Worm (Caenorhabditis elegans): ENCODE data around the gene F22B7.9.

Gene F22B7.9

DNA sequence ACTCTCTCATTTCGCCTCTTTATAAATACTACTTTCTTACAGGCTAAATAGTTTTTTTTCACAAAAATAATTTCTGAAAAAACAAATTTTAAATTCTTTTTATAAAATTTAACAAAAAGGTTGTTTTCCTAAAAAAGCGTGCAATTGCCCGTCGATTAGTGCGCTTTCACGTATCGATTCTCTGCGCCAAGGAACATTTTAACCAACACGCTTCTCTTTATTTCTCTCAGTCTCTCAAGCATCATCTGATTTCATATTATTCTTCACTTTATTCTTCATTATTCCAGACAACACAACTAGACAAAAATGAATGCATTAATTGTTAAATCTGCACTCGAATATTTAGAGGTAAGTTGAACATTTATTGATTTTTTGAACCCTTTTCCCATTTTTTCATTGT lies 35.9 kb upstream of the F22B7.9 start, which contains the start of gene B0303.4 (continued):
- no peak for TF ChIP-seq F49E8.2 (tag; optimal IDR thresholded peaks at IDR 0.05; ENCODE audit: borderline replicate concordance)
- TF ChIP-seq nhr-41 (GFP tag; IDR thresholded peaks at IDR 0.05) = no peak
- TF ChIP-seq arid-1 (GFP tag; conservative IDR thresholded peaks at IDR 0.05) = no peak
- TF ChIP-seq pha-4 (GFP tag; IDR thresholded peaks at IDR 0.05) = no peak
- TF ChIP-seq pha-4 (tag; optimal IDR thresholded peaks at IDR 0.05) = peak; percentile 45
- TF ChIP-seq tag-97 (GFP tag; IDR thresholded peaks at IDR 0.05) = no peak
- no peak for TF ChIP-seq lin-13 (GFP tag; optimal IDR thresholded peaks at IDR 0.05)
- no peak for TF ChIP-seq mdt-29 (GFP tag; IDR thresholded peaks at IDR 0.05)
- TF ChIP-seq madf-9 (GFP tag; conservative IDR thresholded peaks at IDR 0.05) = no peak
- TF ChIP-seq ctbp-1 (GFP tag; IDR thresholded peaks at IDR 0.05) = no peak
- peak in 1 of 2 experiments; percentile 69 for TF ChIP-seq mdl-1 (tag; optimal IDR thresholded peaks at IDR 0.05)
- TF ChIP-seq snpc-4 (tag; optimal IDR thresholded peaks at IDR 0.05) = no peak
- TF ChIP-seq lin-38 (GFP tag; IDR thresholded peaks at IDR 0.05) = 0 out of 2 replicates have a peak, but pooled peaks have one; percentile 28
- no peak for TF ChIP-seq nhr-76 (tag; optimal IDR thresholded peaks at IDR 0.05)
- no peak for TF ChIP-seq spr-1 (tag; optimal IDR thresholded peaks at IDR 0.05)
- TF ChIP-seq lsy-2 (tag; optimal IDR thresholded peaks at IDR 0.05) = peak in 1 of 2 experiments; percentile 78
- 0 out of 2 replicates have a peak, but pooled peaks have one; percentile 34 for TF ChIP-seq hmg-1.1 (GFP tag; IDR thresholded peaks at IDR 0.05)
- no peak for TF ChIP-seq Y5F2A.4 (GFP tag; optimal IDR thresholded peaks at IDR 0.05)
- peak; percentile 82 for TF ChIP-seq mep-1 (tag; optimal IDR thresholded peaks at IDR 0.05)
- no peak for TF ChIP-seq F26F4.8 (GFP tag; conservative IDR thresholded peaks at IDR 0.05)
- TF ChIP-seq zfp-2 (tag; optimal IDR thresholded peaks at IDR 0.05) = no peak
- TF ChIP-seq ceh-20 (GFP tag; IDR thresholded peaks at IDR 0.05) = no peak
- TF ChIP-seq aha-1 (tag) = no peak
- no peak for TF ChIP-seq ztf-11 (tag; optimal IDR thresholded peaks at IDR 0.05)
- TF ChIP-seq dpl-1 (GFP tag; optimal IDR thresholded peaks at IDR 0.05) = peak; percentile 7
- no peak for TF ChIP-seq daf-19 (GFP tag; conservative IDR thresholded peaks at IDR 0.05)
- TF ChIP-seq nhr-28 (tag; optimal IDR thresholded peaks at IDR 0.05) = peak; percentile 65
- no peak for TF ChIP-seq ceh-62 (tag; optimal IDR thresholded peaks at IDR 0.05)
- no peak for TF ChIP-seq daf-16 (GFP tag; optimal IDR thresholded peaks at IDR 0.05)
- peak; percentile 46 for TF ChIP-seq daf-16 (tag; optimal IDR thresholded peaks at IDR 0.05)
- TF ChIP-seq spr-3 (GFP tag; optimal IDR thresholded peaks at IDR 0.05) = no peak
- no peak for TF ChIP-seq aly-2 (tag; optimal IDR thresholded peaks at IDR 0.05)
- no peak for TF ChIP-seq fos-1 (tag; optimal IDR thresholded peaks at IDR 0.05)

DNA sequence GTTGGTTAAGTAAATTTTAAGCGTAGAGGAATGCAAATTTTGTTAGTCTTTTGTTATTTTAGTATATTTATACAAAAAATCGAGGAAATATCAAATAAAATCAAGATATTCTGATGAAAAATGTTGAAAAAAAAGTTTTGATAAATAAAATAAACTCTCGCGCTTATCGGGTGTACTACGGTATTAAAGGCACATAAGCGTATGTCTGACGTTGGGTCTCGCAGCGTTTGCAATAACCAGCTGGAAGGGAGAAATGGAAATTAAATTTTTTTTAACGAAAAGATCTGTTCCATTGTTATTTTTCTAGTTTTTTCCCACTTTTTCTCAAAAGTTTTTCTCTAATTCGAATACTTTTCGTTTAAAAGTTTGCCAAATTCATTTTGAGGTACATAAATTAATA lies 35.4 kb upstream of the F22B7.9 start:
- TF ChIP-seq unc-130 (GFP tag; optimal IDR thresholded peaks at IDR 0.05) (peak; percentile 45), egl-43 (GFP tag; IDR thresholded peaks at IDR 0.05) (no peak), tag-97 (GFP tag; IDR thresholded peaks at IDR 0.05) (no peak)

DNA sequence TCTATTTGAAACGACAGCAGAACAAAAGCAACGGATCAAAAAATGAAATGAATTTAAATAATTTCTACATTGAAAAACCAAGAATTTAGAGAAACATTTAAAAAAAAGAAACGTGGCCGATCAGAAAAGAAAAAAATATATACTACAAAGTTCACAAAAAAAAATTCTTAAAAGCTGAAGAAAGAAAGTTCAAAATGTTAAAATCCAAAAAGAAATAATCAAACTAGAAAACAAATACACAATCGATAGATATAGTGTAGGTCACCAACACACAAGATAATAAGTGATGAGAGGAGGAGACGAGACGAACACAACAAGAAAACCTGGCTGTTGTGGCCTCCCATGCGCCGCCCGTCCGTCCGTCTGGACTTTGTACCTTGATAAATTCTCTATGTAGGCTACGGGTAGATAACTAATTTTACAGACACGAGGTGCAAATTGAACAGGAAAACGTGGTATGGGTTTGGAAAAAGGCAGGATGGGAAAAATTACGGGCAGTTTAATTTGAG lies 34.8 kb upstream of the F22B7.9 start, which contains the start of gene hadb-1:
Gene hadb-1 (minus strand): TSS at position 51 of the 509 bp plus-strand sequence.
- TF ChIP-seq hlh-30 (tag; optimal IDR thresholded peaks at IDR 0.05; ENCODE audit: insufficient read depth) (peak; percentile 81), lin-13 (GFP tag; optimal IDR thresholded peaks at IDR 0.05) (no peak), daf-16 (GFP tag; optimal IDR thresholded peaks at IDR 0.05) (no peak), daf-16 (tag; optimal IDR thresholded peaks at IDR 0.05) (peak; percentile 77), nhr-11 (tag; optimal IDR thresholded peaks at IDR 0.05) (peak; percentile 82), ceh-28 (tag; optimal IDR thresholded peaks at IDR 0.05) (peak; percentile 25), mxl-3 (GFP tag; optimal IDR thresholded peaks at IDR 0.05) (peak; percentile 89), dmd-8 (GFP tag; IDR thresholded peaks at IDR 0.05) (no peak), dve-1 (tag; optimal IDR thresholded peaks at IDR 0.05; ENCODE audit: insufficient read depth) (peak; percentile 71), skn-1 (tag; optimal IDR thresholded peaks at IDR 0.05) (no peak), mdt-29 (GFP tag; IDR thresholded peaks at IDR 0.05) (no peak), zfp-3 (GFP tag; conservative IDR thresholded peaks at IDR 0.05) (0 out of 2 replicates have a peak, but pooled peaks have one; percentile 7), lir-3 (tag; optimal IDR thresholded peaks at IDR 0.05) (no peak), mdl-1 (tag; optimal IDR thresholded peaks at IDR 0.05) (peak in 1 of 2 experiments; percentile 68), hlh-11 (tag; optimal IDR thresholded peaks at IDR 0.05) (peak; percentile 79), T20F7.1 (GFP tag; optimal IDR thresholded peaks at IDR 0.05) (peak; percentile 37), D1046.2 (GFP tag; IDR thresholded peaks at IDR 0.05) (no peak), madf-9 (GFP tag; conservative IDR thresholded peaks at IDR 0.05) (no peak), mep-1 (tag; optimal IDR thresholded peaks at IDR 0.05) (peak; percentile 65), nhr-28 (tag; optimal IDR thresholded peaks at IDR 0.05) (peak; percentile 96), tra-1 (GFP tag; IDR thresholded peaks at IDR 0.05) (0 out of 2 replicates have a peak, but pooled peaks have one; percentile 40), dmd-6 (GFP tag; IDR thresholded peaks at IDR 0.05) (peak; percentile 49)

Data from whole organism, L4 larva.